Worm (Caenorhabditis elegans): ENCODE results near the gene T24E12.1.
A peak's percentile ranks its signal among the peaks of the same experiment; 100 is the strongest.

The T24E12.1 gene

DNA sequence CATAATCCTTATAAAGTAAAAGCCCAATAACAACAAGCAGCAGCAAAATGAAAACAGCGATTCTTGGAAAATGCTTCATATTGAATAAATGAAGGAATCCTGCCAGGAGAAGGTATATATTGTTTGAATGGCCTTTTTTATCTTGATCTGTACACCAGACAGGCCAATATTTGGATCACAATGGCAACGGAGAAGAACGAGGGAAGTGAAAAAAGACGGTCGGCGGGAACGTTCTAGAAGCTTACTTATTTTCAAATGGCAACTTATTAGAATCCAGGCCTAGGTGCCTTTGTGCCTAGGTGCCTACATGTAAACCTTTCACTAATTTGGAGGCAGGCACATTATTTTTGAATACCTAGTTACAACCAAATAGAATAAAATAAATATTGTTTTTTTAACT, 42.4 kb downstream of the T24E12.1 start, which contains the start of gene F54D10.8:
Gene F54D10.8, minus strand, starts transcription at position 101 of the 400 bp plus-strand sequence.
- TF ChIP-seq nhr-102 (tag; optimal IDR thresholded peaks at IDR 0.05) (no peak), aha-1 (tag) (peak; percentile 88)

DNA sequence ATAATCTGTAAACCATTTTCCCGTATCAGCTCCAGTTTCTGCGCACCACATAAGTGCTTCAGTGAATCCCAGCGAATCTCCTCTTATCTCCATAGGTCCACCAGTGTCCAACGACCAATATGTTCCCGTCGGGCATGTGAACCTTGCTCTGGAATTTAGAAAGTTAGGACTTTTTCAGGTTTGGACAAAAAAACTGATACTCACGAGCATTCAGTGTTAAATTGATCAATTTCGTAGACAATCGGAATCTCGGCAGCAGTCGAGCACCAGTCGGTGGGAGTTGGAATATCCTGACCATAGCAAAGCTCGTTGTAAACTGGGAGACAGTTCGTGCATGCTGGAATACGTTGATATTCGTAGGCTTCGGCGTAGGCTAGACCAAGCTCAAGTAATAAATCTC, 44.3 kb downstream of the T24E12.1 start:
- TF ChIP-seq mdl-1 (tag; optimal IDR thresholded peaks at IDR 0.05) (no peak), R02D3.7 (tag; optimal IDR thresholded peaks at IDR 0.05) (no peak), pha-4 (GFP tag; IDR thresholded peaks at IDR 0.05) (no peak), pha-4 (tag; optimal IDR thresholded peaks at IDR 0.05) (no peak), unc-62 (GFP tag; optimal IDR thresholded peaks at IDR 0.05 in 1 of 2) (peak in 1 of 2 experiments; percentile 93), unc-62 (tag; optimal IDR thresholded peaks at IDR 0.05) (no peak), F26F4.8 (GFP tag; conservative IDR thresholded peaks at IDR 0.05) (no peak)

DNA sequence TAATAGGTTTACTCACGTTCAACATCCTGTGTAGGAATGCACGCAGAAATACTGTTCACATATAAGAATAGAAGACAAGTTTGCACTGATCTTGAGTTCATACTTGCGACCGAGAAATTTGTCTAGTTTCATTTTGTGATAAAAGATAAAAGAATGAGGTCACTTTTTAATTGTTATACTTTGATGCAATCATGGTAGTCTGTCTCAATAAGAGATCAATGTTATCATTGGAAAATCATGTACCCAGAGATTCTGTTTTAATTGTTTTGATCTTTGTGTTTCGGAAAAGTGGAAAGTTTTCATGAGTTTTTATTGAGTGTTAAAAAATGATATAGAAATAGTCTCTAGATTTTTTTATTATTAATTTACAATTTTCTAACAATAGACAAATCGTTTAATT, 47.0 kb downstream of the T24E12.1 start, which contains the start of gene F54D10.9:
Gene F54D10.9, minus strand, starts transcription at position 101 of the 400 bp plus-strand sequence.
- TF ChIP-seq nhr-10 (tag; optimal IDR thresholded peaks at IDR 0.05), result no peak
- no peak for TF ChIP-seq zfp-2 (tag; optimal IDR thresholded peaks at IDR 0.05)
- TF ChIP-seq F44E2.7 (GFP tag; IDR thresholded peaks at IDR 0.05), result no peak
- no peak for TF ChIP-seq dmd-8 (GFP tag; IDR thresholded peaks at IDR 0.05)
- no peak for TF ChIP-seq ztf-11 (tag; optimal IDR thresholded peaks at IDR 0.05)
- no peak for TF ChIP-seq F37D6.2 (tag; optimal IDR thresholded peaks at IDR 0.05)

DNA sequence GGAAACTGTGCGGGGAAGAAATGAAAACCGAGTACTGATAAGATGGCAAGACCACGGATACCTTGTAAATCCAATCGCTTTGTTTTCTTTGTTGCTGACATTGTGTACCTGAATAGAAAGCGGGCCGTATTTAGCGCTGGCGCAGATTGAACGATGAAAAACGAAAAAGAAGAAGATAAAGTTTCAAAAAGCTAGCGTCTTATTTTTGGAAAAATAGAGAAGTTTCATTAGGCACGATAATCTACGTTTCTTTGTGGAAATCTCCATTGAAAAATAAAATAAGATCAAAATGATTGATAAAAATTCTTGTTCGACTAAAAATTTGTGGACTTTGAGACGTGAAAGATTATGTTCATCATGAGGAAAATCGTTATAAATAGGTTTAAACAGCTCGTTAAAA, 50.6 kb downstream of the T24E12.1 start, which contains the start of gene oac-4:
Gene oac-4, minus strand, starts transcription at position 101 of the 400 bp plus-strand sequence.
- TF ChIP-seq sdz-12 (GFP tag; optimal IDR thresholded peaks at IDR 0.05) (no peak), ctbp-1 (GFP tag; IDR thresholded peaks at IDR 0.05) (0 out of 2 replicates have a peak, but pooled peaks have one; percentile 6)

Data from whole organism, L4 larva.